Worm (Caenorhabditis elegans) whole organism, L4 larva: Measurements from ENCODE around the gene Y62H9A.2.

Experiments
- F10B5.3 ChIP-seq: sonication (generic microtip); optimal IDR thresholded peaks from 2 replicates; lab custom pipeline; 2016; ENCODE audit warnings: mild to moderate bottlenecking, missing genetic modification characterization, missing compliant biosample characterization
- aha-1 ChIP-seq: fragments of 150-350 bp; peaks from one replicate; lab custom pipeline; 2014; ENCODE audit warnings: missing biosample characterization, missing genetic modification characterization
- ces-1 ChIP-seq: fragments of 150-350 bp; sonication (generic microtip); optimal IDR thresholded peaks from 4 replicates; lab custom pipeline; 2014; ENCODE audit warnings: missing biosample characterization, missing genetic modification reagents, missing genetic modification characterization
- egl-27 ChIP-seq: sonication (generic microtip); optimal IDR thresholded peaks from 3 replicates; lab custom pipeline; 2017; ENCODE audit warnings: missing biosample characterization, missing genetic modification reagents, missing genetic modification characterization
- fkh-10 ChIP-seq: fragments of 150-350 bp; optimal IDR thresholded peaks from 2 replicates; lab custom pipeline; 2014; ENCODE audit warnings: missing biosample characterization, missing genetic modification reagents, missing genetic modification characterization
- hif-1 ChIP-seq, 2 experiments: sonication (generic microtip); optimal IDR thresholded peaks; 2 replicates each; lab custom pipeline; 2016 to 2017; ENCODE audit warnings: missing compliant biosample characterization in 2 of 2, missing genetic modification characterization in 2 of 2, missing genetic modification reagents in 2 of 2, missing genotype in 2 of 2, mild to moderate bottlenecking in 1 of 2
- hlh-30 ChIP-seq: sonication (generic microtip); optimal IDR thresholded peaks from 2 replicates; lab custom pipeline; 2017; ENCODE audit warnings: antibody characterized with exemption, mild to moderate bottlenecking, missing genetic modification characterization, missing compliant biosample characterization; ENCODE audit not compliant: insufficient read depth
- lsy-2 ChIP-seq, 2 experiments: fragments of 150-350 bp in 1 of 2; sonication (generic microtip) in 1 of 2; optimal IDR thresholded peaks; 2 replicates each; lab custom pipeline; 2014 to 2017; ENCODE audit warnings: missing biosample characterization in 2 of 2, missing genetic modification characterization in 2 of 2
- mes-2 ChIP-seq: sonication (generic microtip); optimal IDR thresholded peaks from 2 replicates; lab custom pipeline; 2016; ENCODE audit warnings: missing genotype, mild to moderate bottlenecking, missing genetic modification characterization, missing compliant biosample characterization; ENCODE audit not compliant: poor library complexity, severe bottlenecking
- mxl-3 ChIP-seq: fragments of 200-800 bp; sonication (Bioruptor generic); optimal IDR thresholded peaks from 2 replicates; lab custom pipeline; 2018; ENCODE audit warnings: mild to moderate bottlenecking, missing genetic modification characterization, missing compliant biosample characterization
- nhr-77 ChIP-seq: fragments of 150-350 bp; optimal IDR thresholded peaks from 2 replicates; lab custom pipeline; 2014; ENCODE audit warnings: missing biosample characterization, missing genetic modification characterization
- skn-1 ChIP-seq: fragments of 150-350 bp; optimal IDR thresholded peaks from 2 replicates; lab custom pipeline; 2014; ENCODE audit warnings: missing biosample characterization, missing genetic modification characterization
- spr-3 ChIP-seq: fragments of 200-800 bp; sonication (Bioruptor generic); optimal IDR thresholded peaks from 2 replicates; lab custom pipeline; 2018; ENCODE audit warnings: mild to moderate bottlenecking, missing genetic modification characterization, missing compliant biosample characterization
- unc-39 ChIP-seq: sonication (generic microtip); optimal IDR thresholded peaks from 2 replicates; lab custom pipeline; 2017; ENCODE audit warnings: missing biosample characterization, missing genetic modification characterization

DNA sequence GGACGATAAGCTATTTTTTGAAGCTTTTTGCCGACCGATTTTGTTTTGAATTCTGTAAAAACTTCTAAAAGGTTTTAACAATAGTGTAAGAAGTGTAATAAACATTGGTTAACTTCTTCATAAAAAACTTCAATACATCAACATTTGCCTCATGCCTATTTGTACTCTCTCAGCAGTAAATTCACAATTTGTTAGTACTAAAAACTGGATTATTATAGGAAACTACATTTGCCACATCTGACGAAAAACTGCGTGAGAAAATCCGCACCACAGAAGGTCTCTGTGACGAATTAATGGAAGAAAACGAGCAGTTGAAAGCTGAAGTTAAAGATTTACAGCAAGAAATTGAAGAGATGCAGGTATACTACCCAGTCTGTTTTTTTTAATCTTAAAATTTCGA lies 50.5 kb downstream of the Y62H9A.2 start:
- TF ChIP-seq mxl-3 (GFP tag; lab: Kevin White, UChicago) (no peak), ces-1 (GFP tag; lab: Kevin White, UChicago) (no peak), unc-39 (tag; lab: Kevin White, UChicago) (no peak), aha-1 (peak; percentile 91), spr-3 (GFP tag; lab: Kevin White, UChicago) (no peak), fkh-10 (GFP tag; lab: Kevin White, UChicago) (no peak), F10B5.3 (tag; lab: Kevin White, UChicago) (no peak), egl-27 (no peak), hlh-30 (tag; lab: Kevin White, UChicago) (no peak), lsy-2 (tag; optimal IDR thresholded peaks at IDR 0.05; lab: Kevin White, UChicago) (no peak), skn-1 (tag; lab: Kevin White, UChicago) (no peak), hif-1 (tag; optimal IDR thresholded peaks at IDR 0.05; lab: Kevin White, UChicago) (no peak), mes-2 (tag; lab: Kevin White, UChicago) (no peak), nhr-77 (no peak)
